Fruit fly (Drosophila melanogaster): ENCODE results near the gene Dredd.

The Dredd gene

DNA sequence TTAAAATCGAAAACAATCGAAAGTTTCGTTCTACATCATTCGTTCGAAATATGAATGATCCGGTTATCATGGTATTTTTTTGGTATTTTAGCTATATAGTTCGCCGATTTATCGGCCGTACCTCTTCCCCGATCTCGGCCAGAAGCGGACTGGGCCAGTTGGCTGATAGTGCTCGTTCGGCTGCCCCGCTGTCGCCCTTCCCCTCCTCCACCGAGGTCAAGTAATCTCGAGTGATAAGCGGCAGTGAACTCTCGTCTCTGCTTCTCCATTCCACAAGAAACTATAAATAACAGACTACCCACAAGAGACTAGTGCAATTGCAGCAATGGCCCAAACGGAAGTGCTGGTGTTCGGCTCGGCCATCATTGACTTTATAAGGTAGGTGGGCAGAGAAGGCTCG lies 12.0 kb downstream of the Dredd start, which contains the start of gene CG13369:
CG13369 (plus strand) TSS at position 112 of the 400 bp plus-strand sequence.
- no peak for TF ChIP-seq CG17801 (GFP tag; optimal IDR thresholded peaks at IDR 0.05; ENCODE audit: partially characterized antibody)

- TF ChIP-seq CG17801 (GFP tag; optimal IDR thresholded peaks at IDR 0.05; ENCODE audit: partially characterized antibody) = peak; percentile 5
Measured at dm6 chrX:621132-621555, 14.2 kb downstream of the Dredd start, which contains the start of the genes CG13365 and Vsp37A. Gene CG13365, minus strand, starts transcription at chrX:621215. Gene Vsp37A, plus strand, starts transcription at chrX:621530.

DNA sequence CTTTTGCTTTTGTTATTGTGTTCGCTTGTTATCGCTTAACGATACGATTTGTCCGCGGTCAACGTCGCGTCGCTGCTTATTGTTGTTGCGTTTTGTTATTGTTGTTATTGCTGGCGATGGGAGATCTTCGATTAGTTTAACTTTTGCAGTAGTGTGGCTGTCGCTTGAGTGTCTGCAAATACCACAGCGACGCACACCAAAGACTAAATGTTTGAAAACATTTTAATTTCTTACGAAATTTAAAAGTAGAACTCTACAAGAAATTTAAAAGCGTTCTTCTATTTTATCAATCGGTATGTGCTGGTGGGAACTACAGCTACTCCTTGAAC lies 15.3 kb downstream of the Dredd start, which contains the start of gene spdi:
spdi (minus strand) TSS at position 94 of the 329 bp plus-strand sequence.
- TF ChIP-seq CG17801 (GFP tag; optimal IDR thresholded peaks at IDR 0.05; ENCODE audit: partially characterized antibody) = no peak

DNA sequence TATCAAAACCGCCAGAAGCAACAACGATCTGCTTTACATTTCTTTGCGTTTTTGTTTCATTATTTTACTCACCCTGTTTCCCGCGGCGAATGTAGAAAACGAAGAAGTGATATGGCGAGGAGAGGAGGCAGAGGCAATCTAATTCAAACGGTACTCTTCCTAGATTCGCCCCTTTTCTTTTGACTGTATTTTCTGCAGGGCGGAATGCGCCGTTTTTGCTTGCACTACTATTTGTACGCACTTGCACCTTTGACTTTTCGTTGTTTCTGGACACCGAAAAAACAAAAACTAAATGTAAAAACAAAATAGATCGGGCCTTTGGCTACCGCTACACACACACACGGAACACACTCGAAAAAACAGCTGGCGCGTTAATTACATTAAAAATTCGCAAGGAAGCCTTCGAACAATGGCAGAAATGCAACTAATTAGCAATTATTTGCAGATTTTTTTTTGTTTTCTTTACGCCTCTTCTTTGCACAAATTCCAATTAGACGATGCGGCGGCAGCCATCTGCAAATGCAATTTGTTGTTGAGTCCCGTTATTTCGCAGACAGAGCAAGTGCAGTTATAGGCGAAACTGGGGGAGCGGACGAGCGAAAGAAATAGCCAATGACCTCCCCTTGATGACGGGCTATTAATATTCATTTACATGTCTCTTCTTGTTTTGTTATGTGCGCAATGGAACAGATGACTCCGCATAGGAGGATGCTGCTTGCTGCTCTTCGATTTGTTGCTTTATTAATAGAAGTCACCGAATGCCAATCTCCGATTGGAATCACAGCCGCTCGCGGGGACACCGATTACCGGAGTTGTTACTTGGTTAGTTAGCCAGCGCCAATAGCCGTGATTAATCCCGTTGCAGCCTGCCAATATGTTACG lies 15.9 kb downstream of the Dredd start:
- TF ChIP-seq CG17801 (GFP tag; optimal IDR thresholded peaks at IDR 0.05; ENCODE audit: partially characterized antibody) = no peak

DNA sequence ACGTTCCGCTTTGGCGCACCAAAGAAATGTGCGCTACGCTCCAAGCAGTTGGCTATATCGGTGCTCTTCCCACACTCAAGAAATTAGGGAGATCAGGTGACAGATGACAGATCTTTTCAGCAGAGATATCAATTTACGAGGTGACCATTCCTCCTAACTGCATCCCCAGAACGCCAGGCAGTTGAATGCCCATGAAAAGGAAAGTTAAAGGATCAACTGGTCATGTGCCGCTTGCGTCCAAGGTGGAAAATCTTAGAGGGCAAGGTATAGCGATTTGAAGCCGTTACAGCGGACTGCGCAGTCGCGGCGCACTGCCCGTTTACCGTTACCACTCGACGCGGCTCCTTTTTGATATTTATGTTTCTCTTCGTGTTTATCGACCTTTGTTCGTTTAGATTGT lies 16.8 kb downstream of the Dredd start:
- TF ChIP-seq CG17801 (GFP tag; optimal IDR thresholded peaks at IDR 0.05; ENCODE audit: partially characterized antibody) = peak; percentile 48

dm6 chrX:617477-617795 lies 17.9 kb downstream of the Dredd start:
- no peak for TF ChIP-seq CG17801 (GFP tag; optimal IDR thresholded peaks at IDR 0.05; ENCODE audit: partially characterized antibody)

dm6 chrX:616761-617476 lies 18.4 kb downstream of the Dredd start:
- no peak for TF ChIP-seq CG17801 (GFP tag; optimal IDR thresholded peaks at IDR 0.05; ENCODE audit: partially characterized antibody)

- no peak for TF ChIP-seq CG17801 (GFP tag; optimal IDR thresholded peaks at IDR 0.05; ENCODE audit: partially characterized antibody)
Measured at dm6 chrX:610048-610447, 25.3 kb downstream of the Dredd start.

dm6 chrX:601984-602383 lies 33.4 kb downstream of the Dredd start:
- no peak for TF ChIP-seq CG17801 (GFP tag; optimal IDR thresholded peaks at IDR 0.05; ENCODE audit: partially characterized antibody)

dm6 chrX:599727-600126 lies 35.6 kb downstream of the Dredd start:
- no peak for TF ChIP-seq CG17801 (GFP tag; optimal IDR thresholded peaks at IDR 0.05; ENCODE audit: partially characterized antibody)

- no peak for TF ChIP-seq CG17801 (GFP tag; optimal IDR thresholded peaks at IDR 0.05; ENCODE audit: partially characterized antibody)
Measured at dm6 chrX:598322-599057, 36.9 kb downstream of the Dredd start.

DNA sequence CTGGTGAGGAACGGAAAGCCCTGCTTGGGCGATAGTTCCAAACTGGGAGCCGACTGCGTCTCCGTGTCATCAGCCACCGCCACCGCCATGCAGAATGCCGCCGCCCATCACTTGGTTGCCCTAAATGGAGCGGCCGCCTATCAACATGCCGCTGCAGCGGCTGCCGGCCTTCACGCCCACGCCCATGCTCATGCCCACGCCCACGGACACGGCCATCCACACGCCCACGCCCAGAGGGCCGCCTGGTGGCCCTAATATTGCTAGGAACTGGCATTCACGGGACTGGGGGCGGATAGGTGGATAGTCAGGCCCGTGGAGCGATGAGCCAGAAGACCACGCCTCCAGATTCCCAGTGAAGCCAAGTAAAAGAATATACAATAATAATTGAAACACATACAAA lies 38.3 kb downstream of the Dredd start:
- no peak for TF ChIP-seq CG17801 (GFP tag; optimal IDR thresholded peaks at IDR 0.05; ENCODE audit: partially characterized antibody)

DNA sequence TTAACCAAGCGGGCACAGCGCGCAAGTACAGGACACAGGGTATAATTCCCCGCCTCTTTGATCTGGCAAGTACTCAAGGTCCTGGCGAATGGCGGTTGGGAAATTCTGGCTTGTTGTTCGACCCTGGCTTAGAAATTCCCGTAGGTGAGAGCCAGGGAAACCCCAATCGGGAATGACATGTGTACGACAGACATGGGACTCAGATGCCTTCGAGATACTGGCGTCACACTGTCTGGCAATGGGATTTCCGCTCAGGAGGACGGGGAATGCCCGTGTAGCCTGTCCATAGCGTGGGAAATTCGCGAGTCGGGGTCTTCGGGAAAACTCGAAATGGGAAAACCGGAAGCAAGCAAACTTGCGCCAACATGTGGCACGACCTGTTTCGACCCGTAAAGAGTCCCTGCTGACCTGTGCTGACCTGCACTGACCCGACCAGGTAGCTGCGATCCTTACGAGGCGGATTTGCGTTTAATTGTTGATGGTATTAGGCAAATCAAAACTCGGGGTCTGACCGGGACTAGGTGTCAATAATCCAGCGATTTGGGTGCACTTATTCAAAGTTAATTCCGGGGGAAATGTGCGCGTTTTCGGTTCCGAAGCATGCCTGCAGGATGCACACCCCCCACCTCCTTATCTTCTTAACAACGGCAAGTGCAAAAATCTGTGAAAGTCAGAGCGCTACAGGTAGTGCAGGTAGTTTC lies 42.6 kb downstream of the Dredd start:
- TF ChIP-seq CG17801 (GFP tag; optimal IDR thresholded peaks at IDR 0.05; ENCODE audit: partially characterized antibody) = no peak

DNA sequence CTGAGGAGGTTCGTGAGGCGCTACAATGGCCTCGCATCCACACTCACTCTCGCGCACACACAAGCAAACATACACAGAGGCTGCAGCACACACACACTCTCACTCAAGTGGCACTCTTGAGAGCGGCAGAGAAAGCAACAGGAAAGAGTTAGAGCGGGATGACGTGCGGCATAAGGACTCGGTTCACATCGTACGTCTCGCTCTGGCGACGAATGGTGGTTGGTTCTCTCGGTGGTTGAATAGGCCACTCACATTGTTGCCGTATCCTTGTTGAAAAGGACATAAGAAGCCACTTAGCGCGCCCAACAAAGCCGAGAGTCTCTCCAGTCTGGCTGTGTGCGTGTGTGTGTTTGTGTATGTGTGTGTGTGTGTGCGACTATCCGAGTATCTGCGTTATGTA lies 44.9 kb downstream of the Dredd start:
- TF ChIP-seq CG17801 (GFP tag; optimal IDR thresholded peaks at IDR 0.05; ENCODE audit: partially characterized antibody) = no peak

DNA sequence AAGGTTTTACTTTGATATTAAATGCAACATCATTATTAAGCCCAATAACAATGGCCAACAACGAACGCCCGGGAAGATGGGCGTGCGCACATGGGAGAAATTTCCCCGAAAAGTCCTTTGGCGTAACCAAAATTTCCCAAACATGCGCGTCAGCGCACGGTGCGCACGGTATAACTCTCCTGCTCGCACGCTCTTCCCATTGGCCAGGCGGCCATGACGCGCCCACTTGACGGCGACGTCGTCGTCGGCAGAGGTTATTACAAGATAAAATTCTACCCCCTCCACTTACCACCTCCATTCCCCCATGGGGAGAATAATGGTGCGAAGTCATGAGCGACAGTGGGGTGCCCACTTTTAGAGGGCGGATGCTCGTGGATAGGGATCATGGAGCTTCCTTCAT lies 46.4 kb downstream of the Dredd start:
- TF ChIP-seq CG17801 (GFP tag; optimal IDR thresholded peaks at IDR 0.05; ENCODE audit: partially characterized antibody) = no peak
